Fruit fly (Drosophila melanogaster) Kc167 (cell line): Measurements from ENCODE around the gene CG7601.

Experiments used
- Myc ChIP-seq: fragments of >200 bp; optimal IDR thresholded peaks from 2 replicates; lab custom pipeline; 2017; ENCODE audit warnings: missing external identifiers
- Sin3A ChIP-seq: fragments of >200 bp; optimal IDR thresholded peaks from 2 replicates; lab custom pipeline; 2018; ENCODE audit warnings: missing external identifiers
- h ChIP-seq: fragments of >200 bp; optimal IDR thresholded peaks from 3 replicates; lab custom pipeline; 2018; ENCODE audit warnings: missing external identifiers
- psq ChIP-seq: fragments of >200 bp; optimal IDR thresholded peaks from 2 replicates; lab custom pipeline; 2017; ENCODE audit warnings: missing external identifiers

dm6 chr3R:29771645-29772089 is 35.1 kb upstream of the CG7601 start:
- no peak for TF ChIP-seq h (lab: Kevin White, UChicago)
- TF ChIP-seq psq: no peak
- TF ChIP-seq Myc (lab: Kevin White, UChicago): no peak
- TF ChIP-seq Sin3A (lab: Kevin White, UChicago): no peak
